Worm (Caenorhabditis elegans) whole organism, L4 larva: ENCODE data around the gene nspe-2.

ENCODE experiments used
- F37D6.2 ChIP-seq: sonication (generic microtip); optimal IDR thresholded peaks from 2 replicates; lab custom pipeline; 2016; ENCODE audit warnings: mild to moderate bottlenecking, missing genetic modification characterization, missing compliant biosample characterization
- mes-2 ChIP-seq: sonication (generic microtip); optimal IDR thresholded peaks from 2 replicates; lab custom pipeline; 2016; ENCODE audit warnings: missing genotype, mild to moderate bottlenecking, missing genetic modification characterization, missing compliant biosample characterization; ENCODE audit not compliant: poor library complexity, severe bottlenecking
- nhr-41 ChIP-seq: fragments of 200-800 bp; sonication (Bioruptor generic); IDR thresholded peaks from 2 replicates; pipeline ENCODE4 v1.3.6; 2022; ENCODE audit warnings: missing genetic modification reagents, missing genetic modification characterization, missing compliant biosample characterization
- nhr-76 ChIP-seq: fragments of 150-350 bp; optimal IDR thresholded peaks from 2 replicates; lab custom pipeline; 2014; ENCODE audit warnings: missing biosample characterization, missing genetic modification characterization
- nhr-77 ChIP-seq: fragments of 150-350 bp; optimal IDR thresholded peaks from 2 replicates; lab custom pipeline; 2014; ENCODE audit warnings: missing biosample characterization, missing genetic modification characterization

- TF ChIP-seq mes-2 (tag; lab: Kevin White, UChicago) (no peak), nhr-41 (GFP tag; lab: Robert Waterston, UW) (no peak), F37D6.2 (tag; lab: Kevin White, UChicago) (no peak), nhr-76 (tag; lab: Kevin White, UChicago) (no peak), nhr-77 (no peak)
Measured at ce11 chrII:12661930-12662329, 42.7 kb upstream of the nspe-2 start.
